Worm (Caenorhabditis elegans) whole organism, mixed stage, embryonic: ENCODE data around the gene mdt-21.

ENCODE experiments used
- elt-3 ChIP-seq: fragments of 150-350 bp; optimal IDR thresholded peaks from 2 replicates; lab custom pipeline; 2014; ENCODE audit warnings: missing biosample characterization, missing genetic modification characterization
- hlh-1 ChIP-seq: fragments of 150-350 bp; optimal IDR thresholded peaks from 2 replicates; lab custom pipeline; 2014; ENCODE audit warnings: missing biosample characterization, missing genetic modification reagents, missing genetic modification characterization
- lsy-2 ChIP-seq: fragments of 150-350 bp; optimal IDR thresholded peaks from 2 replicates; lab custom pipeline; 2014; ENCODE audit warnings: missing biosample characterization, missing genetic modification characterization
- nhr-28 ChIP-seq: fragments of 150-350 bp; optimal IDR thresholded peaks from 2 replicates; lab custom pipeline; 2014; ENCODE audit warnings: missing biosample characterization, missing genetic modification characterization
- snpc-4 ChIP-seq: fragments of 150-350 bp; optimal IDR thresholded peaks from 2 replicates; lab custom pipeline; 2014; ENCODE audit warnings: missing biosample characterization, missing genetic modification characterization
- unc-39 ChIP-seq: fragments of 150-350 bp; optimal IDR thresholded peaks from 2 replicates; lab custom pipeline; 2014; ENCODE audit warnings: missing biosample characterization, missing genetic modification characterization
- unc-62 ChIP-seq: fragments of 150-350 bp; optimal IDR thresholded peaks from 2 replicates; lab custom pipeline; 2014; ENCODE audit warnings: missing biosample characterization, missing genetic modification reagents, missing genetic modification characterization

DNA sequence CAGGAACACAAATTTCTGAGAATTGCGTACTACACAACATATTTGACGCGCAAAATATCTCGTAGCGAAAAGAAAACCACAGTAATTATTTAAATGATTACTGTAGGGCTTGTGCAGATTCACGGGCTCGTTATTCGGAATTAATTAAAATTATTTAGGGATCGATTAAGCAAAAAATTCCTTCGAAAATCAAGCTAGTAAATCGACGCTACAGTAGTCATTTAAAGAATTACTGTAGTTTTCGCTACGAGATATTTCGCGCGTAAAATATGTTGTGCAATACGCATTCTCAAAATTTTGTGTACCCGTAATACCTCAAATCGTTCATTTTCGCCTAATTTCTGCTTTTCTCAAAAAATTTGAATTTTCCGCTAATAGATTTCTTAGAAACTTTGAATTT lies 26.6 kb upstream of the mdt-21 start:
- TF ChIP-seq snpc-4 (tag; lab: Kevin White, UChicago) (no peak), unc-62 (GFP tag; lab: Kevin White, UChicago) (no peak), elt-3 (tag; lab: Kevin White, UChicago) (no peak), lsy-2 (tag; lab: Kevin White, UChicago) (no peak), nhr-28 (tag; lab: Kevin White, UChicago) (no peak), hlh-1 (tag; lab: Kevin White, UChicago) (no peak), unc-39 (tag; lab: Kevin White, UChicago) (no peak)
